Worm (Caenorhabditis elegans): Measurements from ENCODE around the gene nhr-15.

DNA sequence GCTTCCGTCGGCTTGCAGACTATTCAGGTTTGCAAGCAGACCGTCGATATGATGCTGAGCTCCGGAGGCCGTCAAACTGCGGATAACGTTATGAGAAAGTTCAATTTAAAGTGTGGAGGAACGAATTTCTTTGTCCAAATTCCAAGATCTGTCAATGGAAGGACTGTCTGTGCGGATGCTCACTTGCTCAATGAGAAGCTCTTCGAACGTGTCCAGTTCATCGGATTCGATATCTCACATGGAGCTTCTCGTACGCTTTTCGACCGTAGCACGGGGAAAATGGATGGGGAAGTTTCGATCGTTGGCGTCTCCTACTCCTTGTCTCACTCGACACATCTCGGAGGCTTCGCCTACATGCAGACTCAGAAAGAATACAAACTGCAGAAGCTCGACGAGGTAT, 33.5 kb downstream of the nhr-15 start:
- TF ChIP-seq B0310.2 (tag; optimal IDR thresholded peaks at IDR 0.05) (no peak), ama-1 (optimal IDR thresholded peaks at IDR 0.05) (no peak)

Data from whole organism, early embryonic.